Worm (Caenorhabditis elegans): Measurements from ENCODE around the gene appg-1.

DNA sequence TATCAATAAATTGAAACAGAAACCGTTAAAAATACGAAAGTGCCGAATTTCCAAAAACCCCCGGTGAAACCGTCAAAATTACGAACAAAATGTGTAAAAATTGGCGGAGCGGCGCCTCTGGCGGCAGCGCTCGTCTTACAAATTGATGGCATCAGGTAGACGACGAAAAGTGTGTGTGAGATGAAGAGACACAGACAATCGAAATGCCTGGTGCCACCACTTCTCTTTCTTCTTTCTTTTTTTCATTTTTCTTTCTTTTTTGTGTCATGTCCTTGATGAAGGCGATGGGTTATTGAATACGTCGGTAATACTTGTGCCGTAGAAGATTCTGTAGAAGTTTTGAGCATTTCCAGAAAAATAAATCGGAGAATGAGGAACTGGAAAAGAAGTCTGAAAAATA lies 52.1 kb downstream of the appg-1 start:
- TF ChIP-seq aly-2 (tag; optimal IDR thresholded peaks at IDR 0.05) = no peak
- no peak for TF ChIP-seq fos-1 (tag; optimal IDR thresholded peaks at IDR 0.05)
- TF ChIP-seq tbx-2 (tag; optimal IDR thresholded peaks at IDR 0.05) = no peak
- no peak for TF ChIP-seq unc-62 (GFP tag; optimal IDR thresholded peaks at IDR 0.05)
- no peak for TF ChIP-seq ceh-82 (tag; optimal IDR thresholded peaks at IDR 0.05)
